Worm (Caenorhabditis elegans) whole organism, late embryonic: ENCODE data around the gene rnp-9.

Experiments
- C08G9.2 ChIP-seq: sonication (generic microtip); optimal IDR thresholded peaks from 2 replicates; lab custom pipeline; 2016; ENCODE audit warnings: mild to moderate bottlenecking, missing genetic modification characterization, moderate library complexity, missing compliant biosample characterization
- C38D4.7 ChIP-seq: fragments of 200-800 bp; sonication (Bioruptor generic); optimal IDR thresholded peaks from 2 replicates; lab custom pipeline; 2018; ENCODE audit warnings: mild to moderate bottlenecking, missing genetic modification characterization, moderate library complexity, missing compliant biosample characterization
- K09A11.1 ChIP-seq: sonication (generic microtip); optimal IDR thresholded peaks from 2 replicates; lab custom pipeline; 2017; ENCODE audit warnings: antibody characterized with exemption, mild to moderate bottlenecking, missing genetic modification characterization, missing compliant biosample characterization; ENCODE audit not compliant: insufficient read depth
- Y22D7AL.16 ChIP-seq: sonication (generic microtip); optimal IDR thresholded peaks from 2 replicates; lab custom pipeline; 2016; ENCODE audit warnings: missing genetic modification characterization, missing compliant biosample characterization
- ahr-1 ChIP-seq: sonication (generic microtip); optimal IDR thresholded peaks from 2 replicates; lab custom pipeline; 2016; ENCODE audit warnings: missing genetic modification characterization, missing compliant biosample characterization
- ceh-14 ChIP-seq: sonication (generic microtip); optimal IDR thresholded peaks from 2 replicates; lab custom pipeline; 2016; ENCODE audit warnings: missing genotype, missing genetic modification characterization, missing compliant biosample characterization
- ceh-19 ChIP-seq: fragments of 200-800 bp; sonication (Bioruptor generic); optimal IDR thresholded peaks from 2 replicates; lab custom pipeline; 2018; ENCODE audit warnings: mild to moderate bottlenecking, missing genetic modification characterization, missing compliant biosample characterization
- ceh-22 ChIP-seq: sonication (generic microtip); optimal IDR thresholded peaks from 2 replicates; lab custom pipeline; 2017; ENCODE audit warnings: missing biosample characterization, missing genetic modification characterization
- ceh-24 ChIP-seq: sonication (generic microtip); optimal IDR thresholded peaks from 2 replicates; lab custom pipeline; 2016; ENCODE audit warnings: mild to moderate bottlenecking, missing genetic modification characterization, missing compliant biosample characterization
- ceh-45 ChIP-seq: fragments of 200-800 bp; sonication (Bioruptor generic); IDR thresholded peaks from 2 replicates; pipeline ENCODE4 v1.3.6; 2022; ENCODE audit warnings: missing genetic modification reagents, missing genetic modification characterization, missing compliant biosample characterization
- ceh-48 ChIP-seq: sonication (generic microtip); optimal IDR thresholded peaks from 2 replicates; lab custom pipeline; 2016; ENCODE audit warnings: missing genetic modification characterization, inconsistent platforms, missing compliant biosample characterization
- ceh-6 ChIP-seq: fragments of 200-800 bp; sonication (Bioruptor generic); optimal IDR thresholded peaks from 2 replicates; lab custom pipeline; 2018; ENCODE audit warnings: mild to moderate bottlenecking, missing genetic modification characterization, missing compliant biosample characterization
- ceh-9 ChIP-seq: sonication (generic microtip); optimal IDR thresholded peaks from 2 replicates; lab custom pipeline; 2016; ENCODE audit warnings: mild to moderate bottlenecking, missing genetic modification characterization, inconsistent platforms, missing compliant biosample characterization
- che-1 ChIP-seq: sonication (generic microtip); optimal IDR thresholded peaks from 2 replicates; lab custom pipeline; 2016; ENCODE audit warnings: mild to moderate bottlenecking, missing genetic modification characterization, missing compliant biosample characterization
- dmd-4 ChIP-seq: sonication (generic microtip); optimal IDR thresholded peaks from 2 replicates; lab custom pipeline; 2016; ENCODE audit warnings: borderline replicate concordance, missing genetic modification characterization, missing compliant biosample characterization
- dve-1 ChIP-seq: sonication (generic microtip); optimal IDR thresholded peaks from 2 replicates; lab custom pipeline; 2017; ENCODE audit warnings: antibody characterized with exemption, mild to moderate bottlenecking, missing genetic modification characterization, missing compliant biosample characterization
- eyg-1 ChIP-seq: sonication (generic microtip); optimal IDR thresholded peaks from 2 replicates; lab custom pipeline; 2016; ENCODE audit warnings: missing genotype, missing genetic modification characterization, missing compliant biosample characterization
- fax-1 ChIP-seq: sonication (generic microtip); optimal IDR thresholded peaks from 2 replicates; lab custom pipeline; 2016; ENCODE audit warnings: missing genotype, missing genetic modification characterization, missing compliant biosample characterization
- fkh-6 ChIP-seq: sonication (generic microtip); optimal IDR thresholded peaks from 2 replicates; lab custom pipeline; 2016; ENCODE audit warnings: missing genetic modification characterization, missing compliant biosample characterization
- gmeb-2 ChIP-seq: sonication (generic microtip); optimal IDR thresholded peaks from 2 replicates; lab custom pipeline; 2016; ENCODE audit warnings: missing genetic modification characterization, inconsistent platforms, missing compliant biosample characterization
- hlh-13 ChIP-seq: fragments of 200-800 bp; sonication (Bioruptor generic); optimal IDR thresholded peaks from 2 replicates; lab custom pipeline; 2018; ENCODE audit warnings: mild to moderate bottlenecking, missing genetic modification characterization, missing compliant biosample characterization
- hlh-15 ChIP-seq: sonication (generic microtip); optimal IDR thresholded peaks from 2 replicates; lab custom pipeline; 2016; ENCODE audit warnings: missing genetic modification characterization, missing compliant biosample characterization
- hlh-30 ChIP-seq: sonication (generic microtip); optimal IDR thresholded peaks from 2 replicates; lab custom pipeline; 2017; ENCODE audit warnings: antibody characterized with exemption, missing genetic modification characterization, missing compliant biosample characterization; ENCODE audit not compliant: insufficient read depth
- hlh-8 ChIP-seq: sonication (generic microtip); optimal IDR thresholded peaks from 2 replicates; lab custom pipeline; 2016; ENCODE audit warnings: missing genotype, missing genetic modification characterization, missing compliant biosample characterization
- nfya-1 ChIP-seq: sonication (generic microtip); optimal IDR thresholded peaks from 2 replicates; lab custom pipeline; 2017; ENCODE audit warnings: missing genetic modification characterization, mild to moderate bottlenecking, missing compliant biosample characterization, antibody characterized with exemption, moderate library complexity
- nhr-232 ChIP-seq: sonication (generic microtip); optimal IDR thresholded peaks from 2 replicates; lab custom pipeline; 2016; ENCODE audit warnings: missing genetic modification characterization, missing compliant biosample characterization
- pag-3 ChIP-seq: sonication (generic microtip); optimal IDR thresholded peaks from 2 replicates; lab custom pipeline; 2016; ENCODE audit warnings: missing compliant biosample characterization, missing genetic modification characterization, borderline replicate concordance
- pax-1 ChIP-seq: fragments of 150-350 bp; optimal IDR thresholded peaks from 2 replicates; lab custom pipeline; 2014; ENCODE audit warnings: missing biosample characterization, missing genetic modification characterization
- pha-2 ChIP-seq: sonication (generic microtip); optimal IDR thresholded peaks from 2 replicates; lab custom pipeline; 2017; ENCODE audit warnings: mild to moderate bottlenecking, missing genetic modification characterization, missing compliant biosample characterization
- pqm-1 ChIP-seq: sonication (generic microtip); optimal IDR thresholded peaks from 2 replicates; lab custom pipeline; 2016; ENCODE audit warnings: missing genetic modification characterization, missing compliant biosample characterization
- ref-2 ChIP-seq: sonication (generic microtip); optimal IDR thresholded peaks from 2 replicates; lab custom pipeline; 2016; ENCODE audit warnings: missing genetic modification characterization, missing compliant biosample characterization
- sdc-2 ChIP-seq: sonication (generic microtip); optimal IDR thresholded peaks from 2 replicates; lab custom pipeline; 2016; ENCODE audit warnings: missing genotype, missing genetic modification characterization, missing compliant biosample characterization
- sox-2 ChIP-seq: fragments of 200-800 bp; sonication (Bioruptor generic); IDR thresholded peaks from 2 replicates; pipeline ENCODE4 v1.3.6; 2022; ENCODE audit warnings: missing genetic modification reagents, missing genetic modification characterization, missing compliant biosample characterization
- sox-4 ChIP-seq: sonication (generic microtip); optimal IDR thresholded peaks from 2 replicates; lab custom pipeline; 2017; ENCODE audit warnings: mild to moderate bottlenecking, missing genetic modification characterization, inconsistent platforms, missing compliant biosample characterization
- tbx-7 ChIP-seq: sonication (generic microtip); optimal IDR thresholded peaks from 2 replicates; lab custom pipeline; 2016; ENCODE audit warnings: missing genotype, missing genetic modification characterization, missing compliant biosample characterization
- unc-3 ChIP-seq, 2 experiments: fragments of 200-800 bp in 1 of 2; sonication (Bioruptor generic) in 1 of 2; sonication (generic microtip) in 1 of 2; conservative IDR thresholded peaks in 1 of 2; optimal IDR thresholded peaks in 1 of 2; 2 replicates each; pipeline versions ENCODE4 v1.3.6 to Lab custom; 2016 to 2022; ENCODE audit warnings: missing compliant biosample characterization in 2 of 2, missing genetic modification characterization in 2 of 2, missing genetic modification reagents in 1 of 2
- unc-42 ChIP-seq: sonication (generic microtip); optimal IDR thresholded peaks from 2 replicates; lab custom pipeline; 2016; ENCODE audit warnings: missing genotype, missing genetic modification characterization, missing compliant biosample characterization
- unc-86 ChIP-seq: sonication (generic microtip); optimal IDR thresholded peaks from 2 replicates; lab custom pipeline; 2016; ENCODE audit warnings: missing genetic modification characterization, missing compliant biosample characterization
- zip-5 ChIP-seq: sonication (generic microtip); optimal IDR thresholded peaks from 2 replicates; lab custom pipeline; 2016; ENCODE audit warnings: missing genetic modification characterization, missing compliant biosample characterization
- ztf-16 ChIP-seq: sonication (generic microtip); optimal IDR thresholded peaks from 2 replicates; lab custom pipeline; 2017; ENCODE audit warnings: missing genetic modification characterization, missing compliant biosample characterization

rnp-9 gene

DNA sequence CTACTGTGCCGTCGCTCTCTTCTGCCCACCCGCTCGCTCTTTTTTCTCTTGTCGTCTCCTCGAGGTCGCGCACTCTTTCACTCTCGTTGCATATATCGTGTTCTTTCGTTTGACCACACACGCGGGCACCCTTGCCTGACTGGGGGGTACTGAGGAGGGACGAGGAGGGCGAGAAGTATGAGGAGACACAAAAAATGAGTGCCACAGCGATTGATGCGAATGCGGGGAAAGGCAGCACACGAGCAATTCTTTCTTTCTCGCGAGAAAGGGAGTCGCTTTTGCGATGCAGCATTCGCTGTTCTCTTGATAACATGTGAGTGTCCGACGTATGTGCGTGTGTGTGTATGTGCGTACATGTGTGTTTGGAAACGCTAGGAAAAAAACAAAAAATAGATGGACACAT lies 21.4 kb downstream of the rnp-9 start (continued):
- peak; percentile 73 for TF ChIP-seq ref-2 (tag; lab: Kevin White, UChicago)
- TF ChIP-seq ceh-6 (GFP tag; lab: Kevin White, UChicago): peak; percentile 22
- TF ChIP-seq sox-4: no peak
- no peak for TF ChIP-seq hlh-13 (GFP tag; lab: Kevin White, UChicago)
- TF ChIP-seq K09A11.1 (tag; lab: Kevin White, UChicago): no peak
- peak; percentile 40 for TF ChIP-seq C08G9.2 (tag; lab: Kevin White, UChicago)
- peak; percentile 3 for TF ChIP-seq pag-3
- no peak for TF ChIP-seq dve-1 (tag; lab: Kevin White, UChicago)
- peak; percentile 66 for TF ChIP-seq dmd-4
- TF ChIP-seq sox-2 (GFP tag; lab: Robert Waterston, UW): no peak
- no peak for TF ChIP-seq ceh-45
- no peak for TF ChIP-seq ceh-19
- peak; percentile 2 for TF ChIP-seq ceh-48 (tag; lab: Kevin White, UChicago)
- no peak for TF ChIP-seq unc-3 (GFP tag; conservative IDR thresholded peaks at IDR 0.05; lab: Robert Waterston, UW)
- TF ChIP-seq unc-3 (tag; optimal IDR thresholded peaks at IDR 0.05; lab: Kevin White, UChicago): no peak
- TF ChIP-seq che-1: no peak
- peak; percentile 71 for TF ChIP-seq unc-42 (tag; lab: Kevin White, UChicago)
- peak; percentile 81 for TF ChIP-seq sdc-2 (tag; lab: Kevin White, UChicago)
- peak; percentile 75 for TF ChIP-seq nfya-1 (tag; lab: Kevin White, UChicago)
- peak; percentile 77 for TF ChIP-seq pha-2 (tag; lab: Kevin White, UChicago)
- TF ChIP-seq ahr-1 (tag; lab: Kevin White, UChicago): no peak
- TF ChIP-seq Y22D7AL.16: peak; percentile 48
- no peak for TF ChIP-seq pax-1 (tag; lab: Kevin White, UChicago)

- TF ChIP-seq pax-1 (tag; lab: Kevin White, UChicago): no peak
- TF ChIP-seq hlh-30 (tag; lab: Kevin White, UChicago): no peak
- no peak for TF ChIP-seq nhr-232 (tag; lab: Kevin White, UChicago)
- no peak for TF ChIP-seq dve-1 (tag; lab: Kevin White, UChicago)
- TF ChIP-seq ztf-16 (tag; lab: Kevin White, UChicago): no peak
- no peak for TF ChIP-seq fkh-6 (tag; lab: Kevin White, UChicago)
- TF ChIP-seq pqm-1 (tag; lab: Kevin White, UChicago): no peak
- no peak for TF ChIP-seq ceh-9 (tag; lab: Kevin White, UChicago)
- no peak for TF ChIP-seq pag-3
- TF ChIP-seq ceh-14 (tag; lab: Kevin White, UChicago): no peak
These were observed 22.1 kb downstream of the rnp-9 start for ce11 chrX:10189244-10189643.

DNA sequence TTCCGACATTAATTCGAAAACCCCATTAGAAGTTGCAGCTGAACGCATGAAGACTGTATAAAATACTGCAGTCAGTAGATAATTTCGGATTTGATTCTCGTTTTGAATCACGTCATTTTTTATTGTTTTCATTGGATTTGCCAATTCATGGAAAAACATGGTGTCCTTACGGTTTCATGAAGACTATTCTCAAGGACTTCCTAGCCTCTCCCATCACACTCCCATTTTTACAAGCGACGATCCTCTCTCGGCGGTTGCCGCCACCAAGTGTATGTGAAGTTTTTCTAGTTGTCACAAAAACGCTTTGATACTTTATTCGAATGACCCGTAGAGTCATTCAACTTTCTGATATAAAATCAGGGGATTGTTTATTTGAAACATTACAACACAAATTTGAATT lies 22.7 kb downstream of the rnp-9 start:
- TF ChIP-seq C38D4.7 (GFP tag; lab: Kevin White, UChicago): no peak
- no peak for TF ChIP-seq eyg-1 (tag; lab: Kevin White, UChicago)
- no peak for TF ChIP-seq hlh-8
- TF ChIP-seq ztf-16 (tag; lab: Kevin White, UChicago): no peak
- TF ChIP-seq dmd-4: no peak
- TF ChIP-seq ceh-24 (tag; lab: Kevin White, UChicago): no peak
- no peak for TF ChIP-seq gmeb-2 (tag; lab: Kevin White, UChicago)
- no peak for TF ChIP-seq ceh-19
- no peak for TF ChIP-seq pax-1 (tag; lab: Kevin White, UChicago)
- TF ChIP-seq ceh-22 (tag; lab: Kevin White, UChicago): no peak
- no peak for TF ChIP-seq fax-1 (tag; lab: Kevin White, UChicago)
- TF ChIP-seq tbx-7: no peak
- TF ChIP-seq unc-86: no peak
- TF ChIP-seq fkh-6 (tag; lab: Kevin White, UChicago): no peak
- TF ChIP-seq pag-3: no peak
- TF ChIP-seq zip-5 (tag; lab: Kevin White, UChicago): no peak
- no peak for TF ChIP-seq hlh-15 (tag; lab: Kevin White, UChicago)
